Fruit fly (Drosophila melanogaster) whole organism, embryonic: Measurements from ENCODE around the gene CG15818.

ENCODE experiments used
- Abd-B ChIP-seq: fragments of 200-800 bp; sonication (Bioruptor generic); optimal IDR thresholded peaks from 2 replicates; lab custom pipeline; 2018; ENCODE audit warnings: missing biosample characterization, mild to moderate bottlenecking, missing genetic modification characterization, moderate library complexity
- Ada2b ChIP-seq: fragments of 200-800 bp; sonication (Bioruptor generic); IDR thresholded peaks from 2 replicates; pipeline ENCODE4 v1.3.6; 2022; ENCODE audit warnings: missing biosample characterization, missing genetic modification characterization
- Awh ChIP-seq: fragments of 200-800 bp; sonication (Bioruptor generic); IDR thresholded peaks from 2 replicates; pipeline ENCODE4, ENCODE4 v1.3.6; 2022; ENCODE audit warnings: missing biosample characterization, missing genetic modification characterization
- CG10366 ChIP-seq: fragments of 200-800 bp; sonication (Bioruptor generic); IDR thresholded peaks from 2 replicates; pipeline ENCODE4 v1.3.6; 2022; ENCODE audit warnings: missing biosample characterization, missing genetic modification characterization
- CG10543 ChIP-seq: fragments of 200-800 bp; sonication (Bioruptor generic); optimal IDR thresholded peaks from 3 replicates; lab custom pipeline; 2017; ENCODE audit warnings: missing biosample characterization, mild to moderate bottlenecking, missing genetic modification characterization, moderate library complexity
- CG11247 ChIP-seq: fragments of 200-800 bp; sonication (Bioruptor generic); IDR thresholded peaks from 2 replicates; pipeline ENCODE4 v1.3.6; 2022; ENCODE audit warnings: missing biosample characterization, missing genetic modification characterization
- CG11560 ChIP-seq: fragments of 200-800 bp; sonication (Bioruptor generic); IDR thresholded peaks from 3 replicates; pipeline ENCODE4 v1.3.6; 2022; ENCODE audit warnings: missing biosample characterization, missing genetic modification characterization
- CG12219 ChIP-seq: fragments of 200-800 bp; sonication (Bioruptor generic); optimal IDR thresholded peaks from 3 replicates; lab custom pipeline; 2018; ENCODE audit warnings: missing biosample characterization, mild to moderate bottlenecking, missing genetic modification characterization
- CG15011 ChIP-seq: fragments of 200-800 bp; sonication (Bioruptor generic); optimal IDR thresholded peaks from 3 replicates; lab custom pipeline; 2018; ENCODE audit warnings: missing biosample characterization, mild to moderate bottlenecking, missing genetic modification characterization
- CG15269 ChIP-seq: fragments of 200-800 bp; sonication (Bioruptor generic); optimal IDR thresholded peaks from 2 replicates; lab custom pipeline; 2018; ENCODE audit warnings: missing biosample characterization, mild to moderate bottlenecking, missing genetic modification characterization, moderate library complexity
- CG17568 ChIP-seq: fragments of 200-800 bp; sonication (Bioruptor generic); optimal IDR thresholded peaks from 2 replicates; lab custom pipeline; 2018; ENCODE audit warnings: missing biosample characterization, mild to moderate bottlenecking, missing genetic modification characterization, moderate library complexity
- CG18011 ChIP-seq: fragments of 200-800 bp; sonication (Bioruptor generic); optimal IDR thresholded peaks from 2 replicates; lab custom pipeline; 2017; ENCODE audit warnings: missing biosample characterization, missing genetic modification characterization, mild to moderate bottlenecking, moderate library complexity, missing genotype
- CG2712 ChIP-seq: fragments of 200-800 bp; optimal IDR thresholded peaks from 3 replicates; lab custom pipeline; 2019; ENCODE audit warnings: missing biosample characterization, mild to moderate bottlenecking, missing genetic modification characterization, moderate library complexity
- CG31224 ChIP-seq: fragments of 200-800 bp; sonication (Bioruptor generic); IDR thresholded peaks from 2 replicates; pipeline ENCODE4 v1.3.6; 2022; ENCODE audit warnings: missing biosample characterization, missing genetic modification characterization
- CG32772 ChIP-seq: fragments of 200-800 bp; sonication (Bioruptor generic); IDR thresholded peaks from 2 replicates; pipeline ENCODE4 v1.3.6; 2022; ENCODE audit warnings: missing biosample characterization, missing genetic modification characterization
- CG4328 ChIP-seq: fragments of 200-800 bp; sonication (Bioruptor generic); optimal IDR thresholded peaks from 3 replicates; lab custom pipeline; 2017; ENCODE audit warnings: missing biosample characterization, missing genetic modification reagents, missing genetic modification characterization
- CG6689 ChIP-seq: fragments of 200-800 bp; sonication (Bioruptor generic); IDR thresholded peaks from 2 replicates; pipeline ENCODE4 v1.3.6; 2022; ENCODE audit warnings: missing biosample characterization, missing genetic modification characterization
- CG6765 ChIP-seq: fragments of 200-800 bp; sonication (Bioruptor generic); optimal IDR thresholded peaks from 3 replicates; lab custom pipeline; 2017; ENCODE audit warnings: missing biosample characterization, mild to moderate bottlenecking, missing genetic modification characterization
- CG7372 ChIP-seq: fragments of 200-800 bp; sonication (Bioruptor generic); IDR thresholded peaks from 2 replicates; pipeline ENCODE4 v1.3.6; 2022; ENCODE audit warnings: missing biosample characterization, missing genetic modification characterization
- CG8290 ChIP-seq, 3 experiments: fragments of 200-800 bp; sonication (Bioruptor generic); optimal IDR thresholded peaks; 2 replicates each; lab custom pipeline; 2016 to 2019; ENCODE audit warnings: missing biosample characterization in 3 of 3, missing genetic modification characterization in 3 of 3, mild to moderate bottlenecking in 2 of 3, moderate library complexity in 1 of 3
- CG9437 ChIP-seq: fragments of 200-800 bp; sonication (Bioruptor generic); optimal IDR thresholded peaks from 2 replicates; lab custom pipeline; 2018; ENCODE audit warnings: missing biosample characterization, mild to moderate bottlenecking, missing genetic modification characterization
- CrebB ChIP-seq: fragments of 200-800 bp; sonication (Bioruptor generic); optimal IDR thresholded peaks from 3 replicates; lab custom pipeline; 2018; ENCODE audit warnings: missing biosample characterization, mild to moderate bottlenecking, missing genetic modification characterization
- Gsc ChIP-seq: fragments of 200-800 bp; sonication (Bioruptor generic); IDR thresholded peaks from 2 replicates; pipeline ENCODE4 v1.3.6; 2022; ENCODE audit warnings: missing biosample characterization, missing genetic modification characterization
- H2.0 ChIP-seq: fragments of 200-800 bp; sonication (Bioruptor generic); IDR thresholded peaks from 2 replicates; pipeline ENCODE4 v1.3.6; 2022; ENCODE audit warnings: missing biosample characterization, missing genetic modification characterization
- HHEX ChIP-seq: fragments of 200-800 bp; sonication (Bioruptor generic); optimal IDR thresholded peaks from 3 replicates; lab custom pipeline; 2017; ENCODE audit warnings: missing biosample characterization, mild to moderate bottlenecking, missing genetic modification characterization, missing genetic modification reagents
- Hr51 ChIP-seq, 2 experiments: fragments of 200-800 bp; sonication (Bioruptor generic); optimal IDR thresholded peaks; 2 replicates in 1 of 2; 3 replicates in 1 of 2; lab custom pipeline; 2016 to 2018; ENCODE audit warnings: missing biosample characterization in 2 of 2, missing genetic modification characterization in 2 of 2, mild to moderate bottlenecking in 1 of 2, moderate library complexity in 1 of 2
- Kr ChIP-seq: fragments of 200-800 bp; sonication (Bioruptor generic); optimal IDR thresholded peaks from 2 replicates; lab custom pipeline; 2017; ENCODE audit warnings: missing biosample characterization, mild to moderate bottlenecking, missing genetic modification characterization
- Lhr ChIP-seq: fragments of 200-800 bp; sonication (Bioruptor generic); optimal IDR thresholded peaks from 3 replicates; lab custom pipeline; 2017; ENCODE audit warnings: mild to moderate bottlenecking, missing biosample characterization, missing genetic modification reagents, missing genetic modification characterization
- Opbp ChIP-seq: fragments of 200-800 bp; sonication (Bioruptor generic); IDR thresholded peaks from 3 replicates; pipeline ENCODE4 v1.3.6; 2022; ENCODE audit warnings: missing biosample characterization, missing genetic modification characterization; ENCODE audit not compliant: partially characterized antibody
- Sry-δ ChIP-seq: fragments of 200-800 bp; sonication (Bioruptor generic); optimal IDR thresholded peaks from 2 replicates; lab custom pipeline; 2016; ENCODE audit warnings: missing biosample characterization, missing genetic modification characterization
- Vsx1 ChIP-seq: fragments of 200-800 bp; sonication (Bioruptor generic); optimal IDR thresholded peaks from 2 replicates; lab custom pipeline; 2017; ENCODE audit warnings: missing biosample characterization, mild to moderate bottlenecking, missing genetic modification characterization, missing genetic modification reagents
- bab2 ChIP-seq: fragments of 200-800 bp; sonication (Bioruptor generic); optimal IDR thresholded peaks from 2 replicates; lab custom pipeline; 2016; ENCODE audit warnings: missing biosample characterization, missing genetic modification characterization
- crc ChIP-seq: fragments of 200-800 bp; sonication (Bioruptor generic); optimal IDR thresholded peaks from 2 replicates; lab custom pipeline; 2016; ENCODE audit warnings: missing biosample characterization, missing genetic modification characterization
- cwo ChIP-seq: fragments of 200-800 bp; sonication (Bioruptor generic); optimal IDR thresholded peaks from 3 replicates; lab custom pipeline; 2017; ENCODE audit warnings: missing biosample characterization, missing genetic modification characterization, mild to moderate bottlenecking, moderate library complexity, missing genetic modification reagents
- dpn ChIP-seq, 2 experiments: fragments of 200-800 bp; sonication (Bioruptor generic); optimal IDR thresholded peaks; 3 replicates each; lab custom pipeline; 2016; ENCODE audit warnings: missing biosample characterization in 2 of 2, missing genetic modification characterization in 2 of 2
- eve ChIP-seq, 2 experiments: fragments of >200 bp; optimal IDR thresholded peaks; 2 replicates each; lab custom pipeline; 2017; ENCODE audit warnings: missing biosample characterization in 2 of 2, missing genetic modification characterization in 2 of 2
- gce ChIP-seq: fragments of 200-800 bp; sonication (Bioruptor generic); IDR thresholded peaks from 3 replicates; pipeline ENCODE4 v1.3.6; 2022; ENCODE audit warnings: missing biosample characterization, missing genetic modification characterization
- grn ChIP-seq: fragments of 200-800 bp; sonication (Bioruptor generic); optimal IDR thresholded peaks from 3 replicates; lab custom pipeline; 2017; ENCODE audit warnings: missing biosample characterization, missing genetic modification characterization
- gt ChIP-seq: fragments of 200-800 bp; sonication (Bioruptor generic); IDR thresholded peaks from 2 replicates; pipeline ENCODE4 v1.3.6; 2022; ENCODE audit warnings: missing biosample characterization, missing genetic modification characterization
- hkb ChIP-seq, 2 experiments: fragments of 200-800 bp in 1 of 2; fragments of >200 bp in 1 of 2; sonication (Bioruptor generic) in 1 of 2; IDR thresholded peaks in 1 of 2; optimal IDR thresholded peaks in 1 of 2; 2 replicates each; pipeline versions ENCODE4 v1.3.6 to Lab custom; 2017 to 2022; ENCODE audit warnings: missing biosample characterization in 1 of 2, missing genetic modification characterization in 1 of 2
- ind ChIP-seq: fragments of 200-800 bp; sonication (Bioruptor generic); optimal IDR thresholded peaks from 3 replicates; lab custom pipeline; 2016; ENCODE audit warnings: missing biosample characterization, missing genetic modification characterization
- jigr1 ChIP-seq: fragments of 200-800 bp; sonication (Bioruptor generic); IDR thresholded peaks from 3 replicates; pipeline ENCODE4 v1.3.6; 2022; ENCODE audit warnings: missing biosample characterization, missing genetic modification characterization
- p53 ChIP-seq: fragments of 200-800 bp; sonication (Bioruptor generic); optimal IDR thresholded peaks from 2 replicates; lab custom pipeline; 2016; ENCODE audit warnings: missing biosample characterization, missing genetic modification characterization
- pb ChIP-seq: fragments of 200-800 bp; sonication (Bioruptor generic); optimal IDR thresholded peaks from 3 replicates; lab custom pipeline; 2016; ENCODE audit warnings: missing biosample characterization, missing genetic modification characterization
- peb ChIP-seq: fragments of 200-800 bp; sonication (Bioruptor generic); IDR thresholded peaks from 2 replicates; pipeline ENCODE4 v1.3.6; 2022; ENCODE audit warnings: missing biosample characterization, missing genetic modification characterization
- repo ChIP-seq: fragments of 200-800 bp; sonication (Bioruptor generic); optimal IDR thresholded peaks from 2 replicates; lab custom pipeline; 2016; ENCODE audit warnings: missing biosample characterization, missing genetic modification characterization
- rib ChIP-seq: fragments of 200-800 bp; sonication (Bioruptor generic); IDR thresholded peaks from 2 replicates; pipeline ENCODE4 v1.3.6; 2022; ENCODE audit warnings: missing biosample characterization, missing genetic modification characterization
- ro ChIP-seq: fragments of 200-800 bp; sonication (Bioruptor generic); IDR thresholded peaks from 2 replicates; pipeline ENCODE4 v1.3.6; 2022; ENCODE audit warnings: missing biosample characterization, missing genetic modification characterization
- tap ChIP-seq: fragments of 200-800 bp; optimal IDR thresholded peaks from 3 replicates; lab custom pipeline; 2019; ENCODE audit warnings: missing biosample characterization, mild to moderate bottlenecking, missing genetic modification characterization, moderate library complexity
- twi ChIP-seq: fragments of 200-800 bp; optimal IDR thresholded peaks from 2 replicates; lab custom pipeline; 2019; ENCODE audit warnings: missing biosample characterization, mild to moderate bottlenecking, missing genetic modification characterization, moderate library complexity

CG15818 gene

dm6 chr2L:7396962-7397361 lies 13.7 kb upstream of the CG15818 start (continued):
- peak; percentile 79; the same call in 1 of the 2 replicates for TF ChIP-seq Ada2b (GFP tag; lab: Robert Waterston, UW)
- no peak for TF ChIP-seq hkb (optimal IDR thresholded peaks at IDR 0.05; lab: Kevin White, UChicago)
- TF ChIP-seq hkb (GFP tag; IDR thresholded peaks at IDR 0.05; lab: Robert Waterston, UW), result peak; percentile 81
- TF ChIP-seq CG9437 (GFP tag; lab: Kevin White, UChicago), result peak; percentile 56
- peak; percentile 65 for TF ChIP-seq CG12219
- TF ChIP-seq CG6765 (GFP tag; lab: Kevin White, UChicago), result peak; percentile 17
- TF ChIP-seq cwo (GFP tag; lab: Kevin White, UChicago), result peak; percentile 74
- TF ChIP-seq CG10366 (GFP tag; lab: Robert Waterston, UW), result peak; percentile 69
- peak; percentile 69 for TF ChIP-seq HHEX (GFP tag; lab: Kevin White, UChicago)
- peak; percentile 22 for TF ChIP-seq CG18011 (GFP tag; lab: Kevin White, UChicago)
- TF ChIP-seq CG15269 (tag; lab: Kevin White, UChicago), result peak; percentile 77
- 0 out of 2 replicates have a peak, but pooled peaks have one; percentile 41 for TF ChIP-seq ro (GFP tag; lab: Robert Waterston, UW)
- TF ChIP-seq repo, result no peak
- no peak for TF ChIP-seq Lhr (GFP tag; lab: Kevin White, UChicago)
- TF ChIP-seq H2.0 (GFP tag; lab: Robert Waterston, UW), result peak; percentile 75
- TF ChIP-seq CG11560 (tag; lab: Robert Waterston, UW), result no peak
- no peak for TF ChIP-seq twi (tag; lab: Kevin White, UChicago)
- TF ChIP-seq CG7372 (GFP tag; lab: Robert Waterston, UW), result peak; percentile 64
- TF ChIP-seq jigr1 (GFP tag; lab: Robert Waterston, UW), result 0 out of 3 replicates have a peak, but pooled peaks have one; percentile 43
- TF ChIP-seq CG32772 (GFP tag; lab: Robert Waterston, UW), result peak; percentile 65
- peak; percentile 11 for TF ChIP-seq CG17568 (GFP tag; lab: Kevin White, UChicago)
- no peak for TF ChIP-seq CG10543 (GFP tag; lab: Kevin White, UChicago)
- TF ChIP-seq Vsx1 (GFP tag; lab: Kevin White, UChicago), result no peak
- TF ChIP-seq pb (GFP tag; lab: Kevin White, UChicago), result no peak
- TF ChIP-seq Awh (GFP tag; lab: Robert Waterston, UW), result peak; percentile 73; the same call in 1 of the 2 replicates
- no peak for TF ChIP-seq eve (GFP tag; optimal IDR thresholded peaks at IDR 0.05; lab: Kevin White, UChicago)
- TF ChIP-seq Kr (GFP tag; lab: Kevin White, UChicago), result no peak
- peak; percentile 18 for TF ChIP-seq CG15011 (GFP tag; lab: Kevin White, UChicago)
- TF ChIP-seq dpn (GFP tag; optimal IDR thresholded peaks at IDR 0.05; lab: Kevin White, UChicago), result peak; percentile 62 to 76
- 0 out of 2 replicates have a peak, but pooled peaks have one; percentile 30 for TF ChIP-seq rib (GFP tag; lab: Robert Waterston, UW)
- TF ChIP-seq crc (GFP tag; lab: Kevin White, UChicago), result no peak
- peak; percentile 73 for TF ChIP-seq Abd-B (GFP tag; lab: Kevin White, UChicago)
- TF ChIP-seq grn (GFP tag; lab: Kevin White, UChicago), result no peak
- TF ChIP-seq CG8290 (GFP tag; optimal IDR thresholded peaks at IDR 0.05; lab: Kevin White, UChicago), result no peak
- peak in 1 of 2 experiments; percentile 48 for TF ChIP-seq CG8290 (tag; optimal IDR thresholded peaks at IDR 0.05; lab: Kevin White, UChicago)
- TF ChIP-seq CG4328 (GFP tag; lab: Kevin White, UChicago), result no peak
- peak; percentile 73 for TF ChIP-seq CG6689
- TF ChIP-seq CG11247 (GFP tag; lab: Robert Waterston, UW), result peak; percentile 54
- no peak for TF ChIP-seq Opbp (GFP tag; lab: Robert Waterston, UW)
- TF ChIP-seq peb (GFP tag; lab: Robert Waterston, UW), result 0 out of 2 replicates have a peak, but pooled peaks have one; percentile 34
- peak; percentile 74 for TF ChIP-seq CG2712 (tag; lab: Kevin White, UChicago)
- no peak for TF ChIP-seq CrebB (tag; lab: Kevin White, UChicago)
- TF ChIP-seq p53, result no peak
- peak; percentile 56 for TF ChIP-seq tap
- TF ChIP-seq Hr51 (GFP tag; optimal IDR thresholded peaks at IDR 0.05; lab: Kevin White, UChicago), result peak; percentile 13 to 69
- no peak for TF ChIP-seq gt (GFP tag; lab: Robert Waterston, UW)
- 0 out of 3 replicates have a peak, but pooled peaks have one; percentile 57 for TF ChIP-seq gce (GFP tag; lab: Robert Waterston, UW)
- TF ChIP-seq Gsc (GFP tag; lab: Robert Waterston, UW), result no peak
- TF ChIP-seq bab2 (GFP tag; lab: Kevin White, UChicago), result peak; percentile 3
- TF ChIP-seq ind (GFP tag; lab: Kevin White, UChicago), result peak; percentile 73
- no peak for TF ChIP-seq Sry-δ
- peak; percentile 44; the same call in 1 of the 2 replicates for TF ChIP-seq CG31224
